Fruit fly (Drosophila melanogaster) whole organism, embryonic: ENCODE results near the gene pico.

Experiments
- ATbp ChIP-seq: fragments of 200-800 bp; sonication (Bioruptor generic); optimal IDR thresholded peaks from 2 replicates; lab custom pipeline; 2017; ENCODE audit warnings: missing biosample characterization, mild to moderate bottlenecking, missing genetic modification characterization, missing genetic modification reagents
- CG10321 ChIP-seq: fragments of 200-800 bp; sonication (Bioruptor generic); IDR thresholded peaks from 2 replicates; pipeline ENCODE4 v1.3.6; 2022; ENCODE audit warnings: missing biosample characterization, missing genetic modification characterization
- CG11456 ChIP-seq: fragments of 200-800 bp; sonication (Bioruptor generic); IDR thresholded peaks from 3 replicates; pipeline ENCODE4 v1.3.6; 2022; ENCODE audit warnings: missing biosample characterization, missing genetic modification characterization
- CG11695 ChIP-seq: fragments of 200-800 bp; sonication (Bioruptor generic); IDR thresholded peaks from 3 replicates; pipeline ENCODE4 v1.3.6; 2022; ENCODE audit warnings: missing biosample characterization, missing genetic modification characterization
- CG12071 ChIP-seq: fragments of 200-800 bp; sonication (Bioruptor generic); optimal IDR thresholded peaks from 3 replicates; lab custom pipeline; 2018; ENCODE audit warnings: missing biosample characterization, mild to moderate bottlenecking, missing genetic modification characterization
- CG15479 ChIP-seq: fragments of 200-800 bp; sonication (Bioruptor generic); optimal IDR thresholded peaks from 3 replicates; lab custom pipeline; 2019; ENCODE audit warnings: missing biosample characterization, mild to moderate bottlenecking, missing genetic modification characterization, moderate library complexity
- CG17328 ChIP-seq: fragments of 200-800 bp; sonication (Bioruptor generic); IDR thresholded peaks from 2 replicates; pipeline ENCODE4 v1.3.6; 2022; ENCODE audit warnings: missing biosample characterization, missing genetic modification characterization
- CG17612 ChIP-seq: fragments of 200-800 bp; sonication (Bioruptor generic); IDR thresholded peaks from 2 replicates; pipeline ENCODE4 v1.3.6; 2022; ENCODE audit warnings: missing biosample characterization, missing genetic modification characterization
- CG18262 ChIP-seq: fragments of 200-800 bp; optimal IDR thresholded peaks from 3 replicates; lab custom pipeline; 2019; ENCODE audit warnings: missing biosample characterization, mild to moderate bottlenecking, missing genetic modification characterization, moderate library complexity
- CG31388 ChIP-seq: fragments of 200-800 bp; sonication (Bioruptor generic); optimal IDR thresholded peaks from 2 replicates; lab custom pipeline; 2016; ENCODE audit warnings: missing biosample characterization, missing genetic modification characterization
- CG31441 ChIP-seq: fragments of 200-800 bp; sonication (Bioruptor generic); IDR thresholded peaks from 2 replicates; pipeline ENCODE4 v1.3.6; 2022; ENCODE audit warnings: missing biosample characterization, missing genetic modification characterization
- CG4404 ChIP-seq: fragments of 200-800 bp; sonication (Bioruptor generic); IDR thresholded peaks from 2 replicates; pipeline ENCODE4 v1.3.6; 2022; ENCODE audit warnings: missing biosample characterization, missing genetic modification characterization
- CG4707 ChIP-seq: fragments of 200-800 bp; sonication (Bioruptor generic); optimal IDR thresholded peaks from 2 replicates; lab custom pipeline; 2018; ENCODE audit warnings: missing biosample characterization, mild to moderate bottlenecking, missing genetic modification characterization, moderate library complexity
- CG4854 ChIP-seq: fragments of 200-800 bp; sonication (Bioruptor generic); optimal IDR thresholded peaks from 2 replicates; lab custom pipeline; 2016; ENCODE audit warnings: missing biosample characterization, missing genetic modification characterization, inconsistent platforms
- CG6765 ChIP-seq: fragments of 200-800 bp; sonication (Bioruptor generic); optimal IDR thresholded peaks from 3 replicates; lab custom pipeline; 2017; ENCODE audit warnings: missing biosample characterization, mild to moderate bottlenecking, missing genetic modification characterization
- CG7271 ChIP-seq: fragments of 200-800 bp; sonication (Bioruptor generic); optimal IDR thresholded peaks from 2 replicates; lab custom pipeline; 2018; ENCODE audit warnings: missing biosample characterization, mild to moderate bottlenecking, missing genetic modification characterization, moderate library complexity
- CG7357 ChIP-seq: fragments of 200-800 bp; sonication (Bioruptor generic); IDR thresholded peaks from 3 replicates; pipeline ENCODE4 v1.3.6; 2022; ENCODE audit warnings: missing biosample characterization, missing genetic modification characterization
- CG8388 ChIP-seq: fragments of 200-800 bp; sonication (Bioruptor generic); optimal IDR thresholded peaks from 2 replicates; lab custom pipeline; 2019; ENCODE audit warnings: missing biosample characterization, mild to moderate bottlenecking, missing genetic modification characterization, moderate library complexity
- CG9609 ChIP-seq: fragments of 200-800 bp; sonication (Bioruptor generic); optimal IDR thresholded peaks from 3 replicates; lab custom pipeline; 2016; ENCODE audit warnings: missing biosample characterization, missing genetic modification characterization
- CG9817 ChIP-seq: fragments of 200-800 bp; sonication (Bioruptor generic); optimal IDR thresholded peaks from 2 replicates; lab custom pipeline; 2018; ENCODE audit warnings: missing biosample characterization, mild to moderate bottlenecking, missing genetic modification characterization, moderate library complexity
- HLH4C ChIP-seq: fragments of 200-800 bp; sonication (Bioruptor generic); IDR thresholded peaks from 3 replicates; pipeline ENCODE4 v1.3.6; 2022; ENCODE audit warnings: missing biosample characterization, missing genetic modification characterization; ENCODE audit not compliant: partially characterized antibody
- HLH54F ChIP-seq: fragments of 200-800 bp; sonication (Bioruptor generic); optimal IDR thresholded peaks from 3 replicates; lab custom pipeline; 2016; ENCODE audit warnings: missing biosample characterization, missing genetic modification characterization
- HmgZ ChIP-seq: fragments of 200-800 bp; sonication (Bioruptor generic); optimal IDR thresholded peaks from 2 replicates; lab custom pipeline; 2018; ENCODE audit warnings: missing biosample characterization, mild to moderate bottlenecking, missing genetic modification characterization
- Hmr ChIP-seq: fragments of 200-800 bp; sonication (Bioruptor generic); optimal IDR thresholded peaks from 3 replicates; lab custom pipeline; 2017; ENCODE audit warnings: mild to moderate bottlenecking, missing biosample characterization, missing genetic modification reagents, missing genetic modification characterization
- Lhr ChIP-seq: fragments of 200-800 bp; sonication (Bioruptor generic); optimal IDR thresholded peaks from 3 replicates; lab custom pipeline; 2017; ENCODE audit warnings: mild to moderate bottlenecking, missing biosample characterization, missing genetic modification reagents, missing genetic modification characterization
- Mad ChIP-seq: fragments of 200-800 bp; sonication (Bioruptor generic); optimal IDR thresholded peaks from 2 replicates; lab custom pipeline; 2016; ENCODE audit warnings: missing biosample characterization, missing genetic modification characterization
- Sry-δ ChIP-seq: fragments of 200-800 bp; sonication (Bioruptor generic); optimal IDR thresholded peaks from 2 replicates; lab custom pipeline; 2016; ENCODE audit warnings: missing biosample characterization, missing genetic modification characterization
- Tbp ChIP-seq: fragments of >200 bp; optimal IDR thresholded peaks from 2 replicates; lab custom pipeline; 2018; ENCODE audit warnings: missing biosample characterization, missing genetic modification characterization
- Xrp1 ChIP-seq: fragments of 200-800 bp; sonication (Bioruptor generic); IDR thresholded peaks from 2 replicates; pipeline ENCODE4 v1.3.6; 2022; ENCODE audit warnings: missing biosample characterization, missing genetic modification characterization
- ab ChIP-seq: fragments of 200-800 bp; sonication (Bioruptor generic); optimal IDR thresholded peaks from 2 replicates; lab custom pipeline; 2016; ENCODE audit warnings: missing biosample characterization, missing genetic modification characterization
- bab2 ChIP-seq: fragments of 200-800 bp; sonication (Bioruptor generic); optimal IDR thresholded peaks from 2 replicates; lab custom pipeline; 2016; ENCODE audit warnings: missing biosample characterization, missing genetic modification characterization
- cas ChIP-seq: fragments of 200-800 bp; sonication (Bioruptor generic); IDR thresholded peaks from 2 replicates; pipeline ENCODE4 v1.3.6; 2022; ENCODE audit warnings: missing biosample characterization, missing genetic modification characterization
- cato ChIP-seq: fragments of 200-800 bp; sonication (Bioruptor generic); optimal IDR thresholded peaks from 2 replicates; lab custom pipeline; 2016; ENCODE audit warnings: missing biosample characterization, missing genetic modification characterization, borderline replicate concordance
- cg ChIP-seq: fragments of 200-800 bp; sonication (Bioruptor generic); optimal IDR thresholded peaks from 3 replicates; lab custom pipeline; 2019; ENCODE audit warnings: missing biosample characterization, mild to moderate bottlenecking, missing genetic modification characterization, moderate library complexity
- crol ChIP-seq: fragments of 200-800 bp; sonication (Bioruptor generic); IDR thresholded peaks from 2 replicates; pipeline ENCODE4 v1.3.6; 2022; ENCODE audit warnings: missing biosample characterization, missing genetic modification characterization
- ftz-f1 ChIP-seq: fragments of 200-800 bp; sonication (Bioruptor generic); optimal IDR thresholded peaks from 2 replicates; lab custom pipeline; 2016; ENCODE audit warnings: missing biosample characterization, missing genetic modification characterization
- gcm ChIP-seq: fragments of 200-800 bp; sonication (Bioruptor generic); optimal IDR thresholded peaks from 2 replicates; lab custom pipeline; 2019; ENCODE audit warnings: missing biosample characterization, mild to moderate bottlenecking, missing genetic modification characterization, moderate library complexity
- grn ChIP-seq: fragments of 200-800 bp; sonication (Bioruptor generic); optimal IDR thresholded peaks from 3 replicates; lab custom pipeline; 2017; ENCODE audit warnings: missing biosample characterization, missing genetic modification characterization
- hth ChIP-seq: fragments of >200 bp; optimal IDR thresholded peaks from 2 replicates; lab custom pipeline; 2017; ENCODE audit warnings: inconsistent platforms
- jumu ChIP-seq: fragments of 200-800 bp; sonication (Bioruptor generic); optimal IDR thresholded peaks from 3 replicates; lab custom pipeline; 2016; ENCODE audit warnings: missing biosample characterization, missing genetic modification characterization
- lmd ChIP-seq: fragments of 200-800 bp; sonication (Bioruptor generic); IDR thresholded peaks from 2 replicates; pipeline ENCODE4 v1.3.6; 2022; ENCODE audit warnings: missing biosample characterization, missing genetic modification characterization
- nau ChIP-seq: fragments of 200-800 bp; sonication (Bioruptor generic); optimal IDR thresholded peaks from 3 replicates; lab custom pipeline; 2017; ENCODE audit warnings: missing biosample characterization, mild to moderate bottlenecking, missing genetic modification characterization, missing genetic modification reagents
- oc ChIP-seq: fragments of 200-800 bp; sonication (Bioruptor generic); optimal IDR thresholded peaks from 2 replicates; lab custom pipeline; 2018; ENCODE audit warnings: missing biosample characterization, mild to moderate bottlenecking, missing genetic modification characterization, moderate library complexity
- org-1 ChIP-seq: fragments of 200-800 bp; sonication (Bioruptor generic); optimal IDR thresholded peaks from 2 replicates; lab custom pipeline; 2017; ENCODE audit warnings: missing biosample characterization, missing genetic modification characterization
- phol ChIP-seq: fragments of 200-800 bp; sonication (Bioruptor generic); optimal IDR thresholded peaks from 3 replicates; lab custom pipeline; 2018; ENCODE audit warnings: missing biosample characterization, mild to moderate bottlenecking, missing genetic modification characterization, moderate library complexity
- sqz ChIP-seq: fragments of 200-800 bp; sonication (Bioruptor generic); optimal IDR thresholded peaks from 3 replicates; lab custom pipeline; 2018; ENCODE audit warnings: missing biosample characterization, mild to moderate bottlenecking, missing genetic modification characterization
- tap ChIP-seq: fragments of 200-800 bp; optimal IDR thresholded peaks from 3 replicates; lab custom pipeline; 2019; ENCODE audit warnings: missing biosample characterization, mild to moderate bottlenecking, missing genetic modification characterization, moderate library complexity
- trem ChIP-seq: fragments of 200-800 bp; optimal IDR thresholded peaks from 3 replicates; lab custom pipeline; 2019; ENCODE audit warnings: missing biosample characterization, mild to moderate bottlenecking, missing genetic modification characterization, moderate library complexity
- unpg ChIP-seq: fragments of 200-800 bp; sonication (Bioruptor generic); optimal IDR thresholded peaks from 3 replicates; lab custom pipeline; 2018; ENCODE audit warnings: missing biosample characterization, mild to moderate bottlenecking, missing genetic modification characterization, moderate library complexity
- vvl ChIP-seq: fragments of 200-800 bp; sonication (Bioruptor generic); IDR thresholded peaks from 2 replicates; pipeline ENCODE4 v1.3.6; 2022; ENCODE audit warnings: missing biosample characterization, missing genetic modification characterization

pico gene

DNA sequence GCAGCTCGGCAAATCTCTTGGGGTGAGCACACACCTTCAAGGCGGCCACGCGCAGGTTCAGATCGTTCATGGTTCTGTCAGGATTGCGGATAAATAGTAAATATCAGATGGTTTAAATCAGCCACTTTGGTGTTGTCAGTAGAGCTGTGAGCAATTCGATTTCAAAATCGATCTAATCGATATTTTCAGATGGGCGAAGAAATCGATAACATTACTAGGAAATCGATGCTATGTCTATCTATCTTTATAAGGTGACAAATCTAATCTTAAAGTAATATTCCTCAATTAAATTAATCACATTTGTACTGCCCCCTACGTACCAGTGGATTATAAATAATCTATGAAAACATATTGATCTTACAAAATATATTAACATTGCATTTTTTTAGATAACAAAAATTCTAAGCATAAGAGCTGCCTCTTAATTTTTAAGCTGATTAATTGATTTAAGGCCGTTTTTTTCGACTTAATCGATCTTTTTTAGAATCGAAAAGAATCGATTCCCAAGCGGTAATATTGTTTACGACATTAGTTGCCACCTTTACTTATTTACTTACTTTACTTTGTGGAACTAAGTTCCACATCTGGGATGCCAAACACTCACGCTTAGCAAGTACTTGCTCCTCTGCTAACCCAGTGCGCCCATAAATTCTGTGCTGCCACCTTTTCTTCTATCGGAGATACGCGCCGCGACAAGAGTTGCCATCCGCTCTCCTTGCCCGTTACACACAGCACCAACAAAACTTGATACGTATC, 13.7 kb upstream of the pico start, which contains the start of gene THADA (continued):
- no peak for TF ChIP-seq unpg
- no peak for TF ChIP-seq org-1
- TF ChIP-seq CG31441, result no peak
- peak; percentile 69 for TF ChIP-seq Hmr (GFP tag; lab: Kevin White, UChicago)
- no peak for TF ChIP-seq ab (GFP tag; lab: Kevin White, UChicago)
- no peak for TF ChIP-seq CG18262 (tag; lab: Kevin White, UChicago)
- TF ChIP-seq Xrp1 (GFP tag; lab: Robert Waterston, UW), result 0 out of 2 replicates have a peak, but pooled peaks have one; percentile 39
- TF ChIP-seq cas, result no peak
- peak; percentile 95 for TF ChIP-seq Lhr (GFP tag; lab: Kevin White, UChicago)
- no peak for TF ChIP-seq CG12071 (GFP tag; lab: Kevin White, UChicago)
- peak; percentile 31 for TF ChIP-seq HLH54F (GFP tag; lab: Kevin White, UChicago)
- peak; percentile 56 for TF ChIP-seq jumu (GFP tag; lab: Kevin White, UChicago)
- peak; percentile 65 for TF ChIP-seq HmgZ (tag; lab: Kevin White, UChicago)
- peak; percentile 9 for TF ChIP-seq CG6765 (GFP tag; lab: Kevin White, UChicago)
- no peak for TF ChIP-seq gcm (GFP tag; lab: Kevin White, UChicago)
- TF ChIP-seq tap (tag; lab: Kevin White, UChicago), result no peak
- TF ChIP-seq nau (GFP tag; lab: Kevin White, UChicago), result no peak
- 0 out of 3 replicates have a peak, but pooled peaks have one; percentile 64 for TF ChIP-seq CG11456 (GFP tag; lab: Robert Waterston, UW)
- TF ChIP-seq CG4854 (GFP tag; lab: Kevin White, UChicago), result no peak
- TF ChIP-seq CG8388, result no peak
- no peak for TF ChIP-seq CG9817 (tag; lab: Kevin White, UChicago)
- TF ChIP-seq CG4707 (GFP tag; lab: Kevin White, UChicago), result no peak
- TF ChIP-seq cato (GFP tag; lab: Kevin White, UChicago), result no peak
- TF ChIP-seq CG11695 (GFP tag; lab: Robert Waterston, UW), result 0 out of 3 replicates have a peak, but pooled peaks have one; percentile 27
- no peak; the same call in 1 of the 2 replicates for TF ChIP-seq crol (GFP tag; lab: Robert Waterston, UW)
- no peak for TF ChIP-seq CG31388 (GFP tag; lab: Kevin White, UChicago)
- no peak for TF ChIP-seq CG15479 (GFP tag; lab: Kevin White, UChicago)
- TF ChIP-seq oc, result no peak
- TF ChIP-seq hth, result no peak
- TF ChIP-seq phol (tag; lab: Kevin White, UChicago), result peak; percentile 37
- no peak for TF ChIP-seq ATbp (GFP tag; lab: Kevin White, UChicago)
- no peak for TF ChIP-seq CG7271 (tag; lab: Kevin White, UChicago)
- no peak for TF ChIP-seq CG10321
- TF ChIP-seq lmd (GFP tag; lab: Robert Waterston, UW), result no peak
- TF ChIP-seq Tbp (GFP tag; lab: Kevin White, UChicago), result no peak
- TF ChIP-seq bab2 (GFP tag; lab: Kevin White, UChicago), result no peak
- TF ChIP-seq CG17328 (GFP tag; lab: Robert Waterston, UW), result no peak
- TF ChIP-seq CG4404 (GFP tag; lab: Robert Waterston, UW), result no peak
- peak; percentile 29 for TF ChIP-seq CG9609 (GFP tag; lab: Kevin White, UChicago)
- no peak for TF ChIP-seq CG7357 (GFP tag; lab: Robert Waterston, UW)
- TF ChIP-seq HLH4C (GFP tag; lab: Robert Waterston, UW), result peak; percentile 81
- TF ChIP-seq cg (GFP tag; lab: Kevin White, UChicago), result no peak
- 0 out of 2 replicates have a peak, but pooled peaks have one; percentile 40 for TF ChIP-seq vvl (GFP tag; lab: Robert Waterston, UW)
- peak; percentile 13; the same call in 1 of the 2 replicates for TF ChIP-seq CG17612
- TF ChIP-seq ftz-f1, result peak; percentile 16
- TF ChIP-seq grn (GFP tag; lab: Kevin White, UChicago), result peak; percentile 6
- TF ChIP-seq Sry-δ (GFP tag; lab: Kevin White, UChicago), result peak; percentile 100
- TF ChIP-seq Mad (GFP tag; lab: Kevin White, UChicago), result peak; percentile 29
- peak; percentile 64 for TF ChIP-seq trem (tag; lab: Kevin White, UChicago)
- no peak for TF ChIP-seq sqz (GFP tag; lab: Kevin White, UChicago)
